Fruit fly (Drosophila melanogaster) whole organism, embryonic: ENCODE data around the gene CG17221.

Experiments used
- Abd-B ChIP-seq: fragments of 200-800 bp; sonication (Bioruptor generic); optimal IDR thresholded peaks from 2 replicates; lab custom pipeline; 2018; ENCODE audit warnings: missing biosample characterization, mild to moderate bottlenecking, missing genetic modification characterization, moderate library complexity
- Asciz ChIP-seq: fragments of 200-800 bp; sonication (Bioruptor generic); optimal IDR thresholded peaks from 2 replicates; lab custom pipeline; 2017; ENCODE audit warnings: missing biosample characterization, mild to moderate bottlenecking, missing genetic modification characterization, missing genetic modification reagents
- CG10366 ChIP-seq: fragments of 200-800 bp; sonication (Bioruptor generic); IDR thresholded peaks from 2 replicates; pipeline ENCODE4 v1.3.6; 2022; ENCODE audit warnings: missing biosample characterization, missing genetic modification characterization
- CG12299 ChIP-seq: fragments of 200-800 bp; sonication (Bioruptor generic); optimal IDR thresholded peaks from 2 replicates; lab custom pipeline; 2018; ENCODE audit warnings: missing biosample characterization, mild to moderate bottlenecking, missing genetic modification characterization
- CG13123 ChIP-seq: fragments of 200-800 bp; sonication (Bioruptor generic); optimal IDR thresholded peaks from 2 replicates; lab custom pipeline; 2016; ENCODE audit warnings: missing biosample characterization, missing genetic modification characterization
- CG14710 ChIP-seq: fragments of 200-800 bp; sonication (Bioruptor generic); optimal IDR thresholded peaks from 3 replicates; lab custom pipeline; 2019; ENCODE audit warnings: missing biosample characterization, mild to moderate bottlenecking, missing genetic modification characterization, moderate library complexity
- CG15479 ChIP-seq: fragments of 200-800 bp; sonication (Bioruptor generic); optimal IDR thresholded peaks from 3 replicates; lab custom pipeline; 2019; ENCODE audit warnings: missing biosample characterization, mild to moderate bottlenecking, missing genetic modification characterization, moderate library complexity
- CG15601 ChIP-seq: fragments of 200-800 bp; sonication (Bioruptor generic); optimal IDR thresholded peaks from 3 replicates; lab custom pipeline; 2019; ENCODE audit warnings: missing biosample characterization, mild to moderate bottlenecking, missing genetic modification characterization, moderate library complexity
- CG17361 ChIP-seq: fragments of 200-800 bp; sonication (Bioruptor generic); IDR thresholded peaks from 3 replicates; pipeline ENCODE4 v1.3.6; 2022; ENCODE audit warnings: missing biosample characterization, missing genetic modification characterization
- CG2199 ChIP-seq: fragments of 200-800 bp; sonication (Bioruptor generic); IDR thresholded peaks from 3 replicates; pipeline ENCODE4 v1.3.6; 2022; ENCODE audit warnings: missing biosample characterization, missing genetic modification characterization
- CG32772 ChIP-seq: fragments of 200-800 bp; sonication (Bioruptor generic); IDR thresholded peaks from 2 replicates; pipeline ENCODE4 v1.3.6; 2022; ENCODE audit warnings: missing biosample characterization, missing genetic modification characterization
- CG33557 ChIP-seq: fragments of 200-800 bp; sonication (Bioruptor generic); optimal IDR thresholded peaks from 2 replicates; lab custom pipeline; 2019; ENCODE audit warnings: missing biosample characterization, mild to moderate bottlenecking, missing genetic modification characterization, moderate library complexity
- CG34376 ChIP-seq: fragments of 200-800 bp; sonication (Bioruptor generic); optimal IDR thresholded peaks from 2 replicates; lab custom pipeline; 2018; ENCODE audit warnings: missing biosample characterization, mild to moderate bottlenecking, missing genetic modification characterization
- CG3847 ChIP-seq: fragments of 200-800 bp; sonication (Bioruptor generic); IDR thresholded peaks from 2 replicates; pipeline ENCODE4 v1.3.6; 2022; ENCODE audit warnings: missing biosample characterization, missing genetic modification characterization
- CG4328 ChIP-seq: fragments of 200-800 bp; sonication (Bioruptor generic); optimal IDR thresholded peaks from 3 replicates; lab custom pipeline; 2017; ENCODE audit warnings: missing biosample characterization, missing genetic modification reagents, missing genetic modification characterization
- CG4424 ChIP-seq: fragments of 200-800 bp; sonication (Bioruptor generic); optimal IDR thresholded peaks from 3 replicates; lab custom pipeline; 2016; ENCODE audit warnings: missing biosample characterization, missing genetic modification characterization
- CG6813 ChIP-seq: fragments of 200-800 bp; sonication (Bioruptor generic); optimal IDR thresholded peaks from 2 replicates; lab custom pipeline; 2017; ENCODE audit warnings: missing biosample characterization, missing genetic modification characterization, mild to moderate bottlenecking, moderate library complexity, missing genetic modification reagents
- CG8089 ChIP-seq: fragments of 200-800 bp; sonication (Bioruptor generic); optimal IDR thresholded peaks from 3 replicates; lab custom pipeline; 2016; ENCODE audit warnings: missing biosample characterization, missing genetic modification characterization
- CG8290 ChIP-seq, 3 experiments: fragments of 200-800 bp; sonication (Bioruptor generic); optimal IDR thresholded peaks; 2 replicates each; lab custom pipeline; 2016 to 2019; ENCODE audit warnings: missing biosample characterization in 3 of 3, missing genetic modification characterization in 3 of 3, mild to moderate bottlenecking in 2 of 3, moderate library complexity in 1 of 3
- CG9876 ChIP-seq: fragments of 200-800 bp; sonication (Bioruptor generic); optimal IDR thresholded peaks from 2 replicates; lab custom pipeline; 2016; ENCODE audit warnings: missing biosample characterization, missing genetic modification characterization
- CkIIα-i1 ChIP-seq: fragments of 200-800 bp; sonication (Bioruptor generic); IDR thresholded peaks from 2 replicates; pipeline ENCODE4 v1.3.6; 2022; ENCODE audit warnings: missing biosample characterization, missing genetic modification characterization
- Gug ChIP-seq: fragments of 200-800 bp; sonication (Bioruptor generic); IDR thresholded peaks from 4 replicates; pipeline ENCODE4 v1.3.6; 2022; ENCODE audit warnings: missing biosample characterization, missing genetic modification characterization
- Hmr ChIP-seq: fragments of 200-800 bp; sonication (Bioruptor generic); optimal IDR thresholded peaks from 3 replicates; lab custom pipeline; 2017; ENCODE audit warnings: mild to moderate bottlenecking, missing biosample characterization, missing genetic modification reagents, missing genetic modification characterization
- PHDP ChIP-seq: fragments of 200-800 bp; sonication (Bioruptor generic); optimal IDR thresholded peaks from 3 replicates; lab custom pipeline; 2018; ENCODE audit warnings: missing biosample characterization, mild to moderate bottlenecking, missing genetic modification characterization, moderate library complexity
- Poxn ChIP-seq: fragments of 200-800 bp; sonication (Bioruptor generic); IDR thresholded peaks from 2 replicates; pipeline ENCODE4 v1.3.6; 2022; ENCODE audit warnings: missing biosample characterization, missing genetic modification characterization
- Rx ChIP-seq: fragments of 200-800 bp; sonication (Bioruptor generic); IDR thresholded peaks from 2 replicates; pipeline ENCODE4 v1.3.6; 2022; ENCODE audit warnings: missing biosample characterization, missing genetic modification characterization
- Sox100B ChIP-seq: fragments of 200-800 bp; sonication (Bioruptor generic); optimal IDR thresholded peaks from 3 replicates; lab custom pipeline; 2018; ENCODE audit warnings: missing biosample characterization, mild to moderate bottlenecking, missing genetic modification characterization
- abd-A ChIP-seq: fragments of 200-800 bp; sonication (Bioruptor generic); optimal IDR thresholded peaks from 3 replicates; lab custom pipeline; 2019; ENCODE audit warnings: missing biosample characterization, mild to moderate bottlenecking, missing genetic modification characterization, moderate library complexity
- bbx ChIP-seq: fragments of 200-800 bp; sonication (Bioruptor generic); IDR thresholded peaks from 2 replicates; pipeline ENCODE4 v1.3.6; 2022; ENCODE audit warnings: missing biosample characterization, missing genetic modification characterization; ENCODE audit not compliant: partially characterized antibody
- esg ChIP-seq: fragments of 200-800 bp; sonication (Bioruptor generic); conservative IDR thresholded peaks from 2 replicates; pipeline ENCODE4 v1.3.6; 2022; ENCODE audit warnings: missing biosample characterization, missing genetic modification characterization
- exex ChIP-seq: fragments of 200-800 bp; sonication (Bioruptor generic); optimal IDR thresholded peaks from 4 replicates; lab custom pipeline; 2018; ENCODE audit warnings: missing biosample characterization, mild to moderate bottlenecking, missing genetic modification characterization, moderate library complexity
- fru ChIP-seq: fragments of >200 bp; optimal IDR thresholded peaks from 2 replicates; lab custom pipeline; 2017
- gce ChIP-seq: fragments of 200-800 bp; sonication (Bioruptor generic); IDR thresholded peaks from 3 replicates; pipeline ENCODE4 v1.3.6; 2022; ENCODE audit warnings: missing biosample characterization, missing genetic modification characterization
- insv ChIP-seq, 2 experiments: fragments of 200-800 bp; sonication (Bioruptor generic); optimal IDR thresholded peaks; 3 replicates each; lab custom pipeline; 2016 to 2018; ENCODE audit warnings: missing biosample characterization in 2 of 2, missing genetic modification characterization in 2 of 2
- lov ChIP-seq, 2 experiments: fragments of 200-800 bp in 1 of 2; fragments of >200 bp in 1 of 2; sonication (Bioruptor generic) in 1 of 2; IDR thresholded peaks in 1 of 2; optimal IDR thresholded peaks in 1 of 2; 2 replicates in 1 of 2; 3 replicates in 1 of 2; pipeline versions ENCODE4 v1.3.6 to Lab custom; 2017 to 2022; ENCODE audit warnings: missing biosample characterization in 1 of 2, missing genetic modification characterization in 1 of 2
- mam ChIP-seq: fragments of 200-800 bp; sonication (Bioruptor generic); optimal IDR thresholded peaks from 3 replicates; lab custom pipeline; 2016; ENCODE audit warnings: missing biosample characterization, missing genetic modification characterization
- nerfin-1 ChIP-seq: fragments of 200-800 bp; sonication (Bioruptor generic); optimal IDR thresholded peaks from 3 replicates; lab custom pipeline; 2019; ENCODE audit warnings: missing biosample characterization, mild to moderate bottlenecking, missing genetic modification characterization, moderate library complexity
- nom ChIP-seq: fragments of 200-800 bp; sonication (Bioruptor generic); optimal IDR thresholded peaks from 2 replicates; lab custom pipeline; 2017; ENCODE audit warnings: missing biosample characterization, missing genetic modification characterization, mild to moderate bottlenecking, moderate library complexity, missing genetic modification reagents
- org-1 ChIP-seq: fragments of 200-800 bp; sonication (Bioruptor generic); optimal IDR thresholded peaks from 2 replicates; lab custom pipeline; 2017; ENCODE audit warnings: missing biosample characterization, missing genetic modification characterization
- pita ChIP-seq: fragments of 200-800 bp; sonication (Bioruptor generic); optimal IDR thresholded peaks from 2 replicates; lab custom pipeline; 2017; ENCODE audit warnings: missing biosample characterization, mild to moderate bottlenecking, missing genetic modification characterization
- psq ChIP-seq: fragments of 200-800 bp; sonication (Bioruptor generic); optimal IDR thresholded peaks from 2 replicates; lab custom pipeline; 2017; ENCODE audit warnings: missing biosample characterization, missing genetic modification characterization
- pum ChIP-seq: fragments of 200-800 bp; sonication (Bioruptor generic); optimal IDR thresholded peaks from 2 replicates; lab custom pipeline; 2016; ENCODE audit warnings: missing biosample characterization, missing genetic modification characterization
- pzg ChIP-seq: fragments of 200-800 bp; sonication (Bioruptor generic); optimal IDR thresholded peaks from 3 replicates; lab custom pipeline; 2018; ENCODE audit warnings: missing biosample characterization, mild to moderate bottlenecking, missing genetic modification characterization, moderate library complexity
- rib ChIP-seq: fragments of 200-800 bp; sonication (Bioruptor generic); IDR thresholded peaks from 2 replicates; pipeline ENCODE4 v1.3.6; 2022; ENCODE audit warnings: missing biosample characterization, missing genetic modification characterization
- salm ChIP-seq: fragments of 200-800 bp; sonication (Bioruptor generic); optimal IDR thresholded peaks from 2 replicates; lab custom pipeline; 2018; ENCODE audit warnings: missing biosample characterization, mild to moderate bottlenecking, missing genetic modification characterization
- sug ChIP-seq: fragments of 200-800 bp; optimal IDR thresholded peaks from 2 replicates; lab custom pipeline; 2019; ENCODE audit warnings: missing biosample characterization, mild to moderate bottlenecking, missing genetic modification characterization, moderate library complexity
- twi ChIP-seq: fragments of 200-800 bp; optimal IDR thresholded peaks from 2 replicates; lab custom pipeline; 2019; ENCODE audit warnings: missing biosample characterization, mild to moderate bottlenecking, missing genetic modification characterization, moderate library complexity
- wdn ChIP-seq: fragments of 200-800 bp; sonication (Bioruptor generic); IDR thresholded peaks from 2 replicates; pipeline ENCODE4 v1.3.6; 2022; ENCODE audit warnings: missing biosample characterization, missing genetic modification characterization
- yki ChIP-seq: fragments of >200 bp; optimal IDR thresholded peaks from 3 replicates; lab custom pipeline; 2018
- z ChIP-seq: fragments of 200-800 bp; sonication (Bioruptor generic); IDR thresholded peaks from 3 replicates; pipeline ENCODE4 v1.3.6; 2022; ENCODE audit warnings: missing biosample characterization, missing genetic modification characterization

CG17221 gene

dm6 chr2L:3086290-3086876, 46.6 kb downstream of the CG17221 start (continued):
- no peak; the same call in 1 of the 2 replicates for TF ChIP-seq CG32772 (GFP tag; lab: Robert Waterston, UW)
- TF ChIP-seq twi = peak; percentile 22
- no peak for TF ChIP-seq lov (optimal IDR thresholded peaks at IDR 0.05; lab: Kevin White, UChicago)
- no peak for TF ChIP-seq lov (GFP tag; IDR thresholded peaks at IDR 0.05; lab: Robert Waterston, UW)
- TF ChIP-seq wdn (GFP tag; lab: Robert Waterston, UW) = no peak
- TF ChIP-seq psq (GFP tag; lab: Kevin White, UChicago) = no peak
- TF ChIP-seq CG10366 (GFP tag; lab: Robert Waterston, UW) = peak; percentile 56
- TF ChIP-seq abd-A (tag; lab: Kevin White, UChicago) = no peak
- TF ChIP-seq Hmr (GFP tag; lab: Kevin White, UChicago) = peak; percentile 76
- no peak for TF ChIP-seq CG4328 (GFP tag; lab: Kevin White, UChicago)
- TF ChIP-seq gce (GFP tag; lab: Robert Waterston, UW) = peak; percentile 46; the same call in 1 of the 3 replicates
- TF ChIP-seq CG8089 = no peak
- peak; percentile 62 for TF ChIP-seq sug (tag; lab: Kevin White, UChicago)
- TF ChIP-seq z (GFP tag; lab: Robert Waterston, UW) = no peak
- TF ChIP-seq Gug (GFP tag; lab: Robert Waterston, UW) = no peak
- TF ChIP-seq insv (GFP tag; optimal IDR thresholded peaks at IDR 0.05; lab: Kevin White, UChicago) = no peak
- peak; percentile 23; the same call in 1 of the 2 replicates for TF ChIP-seq Poxn (GFP tag; lab: Robert Waterston, UW)
- TF ChIP-seq Abd-B (GFP tag; lab: Kevin White, UChicago) = peak; percentile 42
- TF ChIP-seq CG6813 (GFP tag; lab: Kevin White, UChicago) = peak; percentile 37
- TF ChIP-seq esg (GFP tag; lab: Robert Waterston, UW) = peak; percentile 64
- TF ChIP-seq pita (GFP tag; lab: Kevin White, UChicago) = no peak
- TF ChIP-seq pzg = no peak
- peak; percentile 5 for TF ChIP-seq CG34376
- TF ChIP-seq Rx (GFP tag; lab: Robert Waterston, UW) = no peak
- TF ChIP-seq salm = peak; percentile 54
- no peak for TF ChIP-seq CG15479 (GFP tag; lab: Kevin White, UChicago)
- peak; percentile 56 for TF ChIP-seq CG4424
- TF ChIP-seq pum (GFP tag; lab: Kevin White, UChicago) = peak; percentile 16
- peak; percentile 16 for TF ChIP-seq CG14710 (tag; lab: Kevin White, UChicago)
- peak; percentile 65 for TF ChIP-seq mam
- TF ChIP-seq CkIIα-i1 = no peak
- no peak for TF ChIP-seq CG15601
- peak; percentile 68 for TF ChIP-seq rib (GFP tag; lab: Robert Waterston, UW)
- TF ChIP-seq Sox100B (GFP tag; lab: Kevin White, UChicago) = peak; percentile 75
- no peak for TF ChIP-seq CG2199 (GFP tag; lab: Robert Waterston, UW)
- TF ChIP-seq CG3847 (GFP tag; lab: Robert Waterston, UW) = peak; percentile 66
- TF ChIP-seq org-1 (GFP tag; lab: Kevin White, UChicago) = peak; percentile 55
- no peak for TF ChIP-seq fru (lab: Kevin White, UChicago)
- peak; percentile 19 for TF ChIP-seq nerfin-1
- no peak for TF ChIP-seq bbx
- TF ChIP-seq CG17361 = peak; percentile 76
- TF ChIP-seq PHDP (tag; lab: Kevin White, UChicago) = peak; percentile 84
- TF ChIP-seq CG8290 (GFP tag; optimal IDR thresholded peaks at IDR 0.05; lab: Kevin White, UChicago) = no peak
- TF ChIP-seq CG8290 (tag; optimal IDR thresholded peaks at IDR 0.05; lab: Kevin White, UChicago) = no peak
- TF ChIP-seq CG13123 (GFP tag; lab: Kevin White, UChicago) = peak; percentile 18
- no peak for TF ChIP-seq CG33557 (GFP tag; lab: Kevin White, UChicago)
- no peak for TF ChIP-seq nom (GFP tag; lab: Kevin White, UChicago)
- TF ChIP-seq Asciz (GFP tag; lab: Kevin White, UChicago) = peak; percentile 35
- no peak for TF ChIP-seq CG9876
- no peak for TF ChIP-seq yki (lab: Kevin White, UChicago)
- peak; percentile 4 for TF ChIP-seq CG12299 (tag; lab: Kevin White, UChicago)
- peak; percentile 32 for TF ChIP-seq exex
